Fruit fly (Drosophila melanogaster) whole organism, embryonic: ENCODE data around the gene bi.
A peak's percentile ranks its signal among the peaks of the same experiment; 100 is the strongest.

Source experiments
- Bteb2 ChIP-seq: fragments of 200-800 bp; sonication (Bioruptor generic); optimal IDR thresholded peaks from 2 replicates; lab custom pipeline; 2016; ENCODE audit warnings: missing biosample characterization, missing genetic modification characterization
- CG11085 ChIP-seq: fragments of 200-800 bp; sonication (Bioruptor generic); IDR thresholded peaks from 2 replicates; pipeline ENCODE4 v1.3.6; 2022; ENCODE audit warnings: missing biosample characterization, missing genetic modification characterization
- CG12236 ChIP-seq: fragments of 200-800 bp; sonication (Bioruptor generic); optimal IDR thresholded peaks from 2 replicates; lab custom pipeline; 2016; ENCODE audit warnings: missing biosample characterization, missing genetic modification characterization
- CG13296 ChIP-seq: fragments of 200-800 bp; sonication (Bioruptor generic); optimal IDR thresholded peaks from 3 replicates; lab custom pipeline; 2018; ENCODE audit warnings: missing biosample characterization, mild to moderate bottlenecking, missing genetic modification characterization
- CG13624 ChIP-seq: fragments of 200-800 bp; sonication (Bioruptor generic); optimal IDR thresholded peaks from 2 replicates; lab custom pipeline; 2016; ENCODE audit warnings: missing biosample characterization, missing genetic modification characterization
- CG14050 ChIP-seq: fragments of 200-800 bp; sonication (Bioruptor generic); IDR thresholded peaks from 3 replicates; pipeline ENCODE4 v1.3.6; 2022; ENCODE audit warnings: missing biosample characterization, missing genetic modification characterization
- CG15011 ChIP-seq: fragments of 200-800 bp; sonication (Bioruptor generic); optimal IDR thresholded peaks from 3 replicates; lab custom pipeline; 2018; ENCODE audit warnings: missing biosample characterization, mild to moderate bottlenecking, missing genetic modification characterization
- CG1529 ChIP-seq: fragments of 200-800 bp; sonication (Bioruptor generic); optimal IDR thresholded peaks from 3 replicates; lab custom pipeline; 2018; ENCODE audit warnings: missing biosample characterization, missing genetic modification characterization
- CG17385 ChIP-seq: fragments of 200-800 bp; sonication (Bioruptor generic); optimal IDR thresholded peaks from 3 replicates; lab custom pipeline; 2018; ENCODE audit warnings: missing biosample characterization, mild to moderate bottlenecking, missing genetic modification characterization
- CG17829 ChIP-seq: fragments of 200-800 bp; optimal IDR thresholded peaks from 2 replicates; lab custom pipeline; 2019; ENCODE audit warnings: missing biosample characterization, mild to moderate bottlenecking, missing genetic modification characterization, moderate library complexity
- CG2199 ChIP-seq: fragments of 200-800 bp; sonication (Bioruptor generic); IDR thresholded peaks from 3 replicates; pipeline ENCODE4 v1.3.6; 2022; ENCODE audit warnings: missing biosample characterization, missing genetic modification characterization
- CG34224 ChIP-seq: fragments of 200-800 bp; sonication (Bioruptor generic); IDR thresholded peaks from 3 replicates; pipeline ENCODE4 v1.3.6; 2022; ENCODE audit warnings: missing biosample characterization, missing genetic modification characterization; ENCODE audit not compliant: partially characterized antibody
- CG6791 ChIP-seq: fragments of 200-800 bp; sonication (Bioruptor generic); IDR thresholded peaks from 3 replicates; pipeline ENCODE4 v1.3.6; 2022; ENCODE audit warnings: missing biosample characterization, missing genetic modification characterization; ENCODE audit not compliant: partially characterized antibody
- CG6813 ChIP-seq: fragments of 200-800 bp; sonication (Bioruptor generic); optimal IDR thresholded peaks from 2 replicates; lab custom pipeline; 2017; ENCODE audit warnings: missing biosample characterization, missing genetic modification characterization, mild to moderate bottlenecking, moderate library complexity, missing genetic modification reagents
- CG7963 ChIP-seq: fragments of 200-800 bp; sonication (Bioruptor generic); IDR thresholded peaks from 3 replicates; pipeline ENCODE4 v1.3.6; 2022; ENCODE audit warnings: missing biosample characterization, missing genetic modification characterization; ENCODE audit not compliant: partially characterized antibody
- CG8478 ChIP-seq: fragments of >200 bp; optimal IDR thresholded peaks from 2 replicates; lab custom pipeline; 2018
- CkIIα-i1 ChIP-seq: fragments of 200-800 bp; sonication (Bioruptor generic); IDR thresholded peaks from 2 replicates; pipeline ENCODE4 v1.3.6; 2022; ENCODE audit warnings: missing biosample characterization, missing genetic modification characterization
- CoRest ChIP-seq: fragments of 200-800 bp; sonication (Bioruptor generic); optimal IDR thresholded peaks from 3 replicates; lab custom pipeline; 2018; ENCODE audit warnings: missing biosample characterization, mild to moderate bottlenecking, missing genetic modification characterization, moderate library complexity
- D ChIP-seq, 2 experiments: fragments of 200-800 bp in 1 of 2; fragments of >200 bp in 1 of 2; sonication (Bioruptor generic) in 1 of 2; optimal IDR thresholded peaks; 2 replicates in 1 of 2; 3 replicates in 1 of 2; lab custom pipeline; 2017; ENCODE audit warnings: mild to moderate bottlenecking in 1 of 2, missing biosample characterization in 1 of 2, missing genetic modification characterization in 1 of 2, missing genetic modification reagents in 1 of 2
- H15 ChIP-seq: fragments of 200-800 bp; sonication (Bioruptor generic); IDR thresholded peaks from 3 replicates; pipeline ENCODE4 v1.3.6; 2022; ENCODE audit warnings: missing biosample characterization, missing genetic modification characterization
- Hand ChIP-seq: fragments of 200-800 bp; sonication (Bioruptor generic); optimal IDR thresholded peaks from 2 replicates; lab custom pipeline; 2017; ENCODE audit warnings: mild to moderate bottlenecking, missing biosample characterization, missing genetic modification reagents, missing genetic modification characterization
- HmgZ ChIP-seq: fragments of 200-800 bp; sonication (Bioruptor generic); optimal IDR thresholded peaks from 2 replicates; lab custom pipeline; 2018; ENCODE audit warnings: missing biosample characterization, mild to moderate bottlenecking, missing genetic modification characterization
- Hr39 ChIP-seq: fragments of >200 bp; optimal IDR thresholded peaks from 2 replicates; lab custom pipeline; 2017
- Hr78 ChIP-seq, 2 experiments: fragments of 200-800 bp in 1 of 2; fragments of >200 bp in 1 of 2; sonication (Bioruptor generic) in 1 of 2; optimal IDR thresholded peaks; 2 replicates each; lab custom pipeline; 2017 to 2019; ENCODE audit warnings: missing biosample characterization in 2 of 2, missing genetic modification characterization in 2 of 2, mild to moderate bottlenecking in 1 of 2, moderate library complexity in 1 of 2
- MBD-R2 ChIP-seq: fragments of 200-800 bp; sonication (Bioruptor generic); IDR thresholded peaks from 2 replicates; pipeline ENCODE4 v1.3.6; 2022; ENCODE audit warnings: missing biosample characterization, missing genetic modification characterization
- Ptx1 ChIP-seq: fragments of 200-800 bp; sonication (Bioruptor generic); IDR thresholded peaks from 2 replicates; pipeline ENCODE4 v1.3.6; 2022; ENCODE audit warnings: missing biosample characterization, missing genetic modification characterization
- Sin3A ChIP-seq: fragments of >200 bp; optimal IDR thresholded peaks from 2 replicates; lab custom pipeline; 2018
- Vsx1 ChIP-seq: fragments of 200-800 bp; sonication (Bioruptor generic); optimal IDR thresholded peaks from 2 replicates; lab custom pipeline; 2017; ENCODE audit warnings: missing biosample characterization, mild to moderate bottlenecking, missing genetic modification characterization, missing genetic modification reagents
- amos ChIP-seq: fragments of 200-800 bp; sonication (Bioruptor generic); IDR thresholded peaks from 2 replicates; pipeline ENCODE4 v1.3.6; 2022; ENCODE audit warnings: missing biosample characterization, missing genetic modification characterization; ENCODE audit not compliant: partially characterized antibody
- ato ChIP-seq: fragments of 200-800 bp; sonication (Bioruptor generic); IDR thresholded peaks from 2 replicates; pipeline ENCODE4 v1.3.6; 2022; ENCODE audit warnings: missing biosample characterization, missing genetic modification characterization; ENCODE audit not compliant: partially characterized antibody
- caup ChIP-seq: fragments of 200-800 bp; sonication (Bioruptor generic); optimal IDR thresholded peaks from 3 replicates; lab custom pipeline; 2017; ENCODE audit warnings: missing biosample characterization, mild to moderate bottlenecking, missing genetic modification characterization, moderate library complexity; ENCODE audit not compliant: severe bottlenecking
- cg ChIP-seq: fragments of 200-800 bp; sonication (Bioruptor generic); optimal IDR thresholded peaks from 3 replicates; lab custom pipeline; 2019; ENCODE audit warnings: missing biosample characterization, mild to moderate bottlenecking, missing genetic modification characterization, moderate library complexity
- chinmo ChIP-seq: fragments of 200-800 bp; sonication (Bioruptor generic); IDR thresholded peaks from 4 replicates; pipeline ENCODE4 v1.3.6; 2022; ENCODE audit warnings: missing biosample characterization, missing genetic modification characterization; ENCODE audit not compliant: partially characterized antibody
- dmrt11E ChIP-seq: fragments of 200-800 bp; sonication (Bioruptor generic); optimal IDR thresholded peaks from 3 replicates; lab custom pipeline; 2018; ENCODE audit warnings: missing biosample characterization, mild to moderate bottlenecking, missing genetic modification characterization, moderate library complexity
- esg ChIP-seq: fragments of 200-800 bp; sonication (Bioruptor generic); conservative IDR thresholded peaks from 2 replicates; pipeline ENCODE4 v1.3.6; 2022; ENCODE audit warnings: missing biosample characterization, missing genetic modification characterization
- knrl ChIP-seq: fragments of 200-800 bp; sonication (Bioruptor generic); IDR thresholded peaks from 3 replicates; pipeline ENCODE4 v1.3.6; 2022; ENCODE audit warnings: missing biosample characterization, missing genetic modification characterization; ENCODE audit not compliant: partially characterized antibody
- nom ChIP-seq: fragments of 200-800 bp; sonication (Bioruptor generic); optimal IDR thresholded peaks from 2 replicates; lab custom pipeline; 2017; ENCODE audit warnings: missing biosample characterization, missing genetic modification characterization, mild to moderate bottlenecking, moderate library complexity, missing genetic modification reagents
- phol ChIP-seq: fragments of 200-800 bp; sonication (Bioruptor generic); optimal IDR thresholded peaks from 3 replicates; lab custom pipeline; 2018; ENCODE audit warnings: missing biosample characterization, mild to moderate bottlenecking, missing genetic modification characterization, moderate library complexity
- prd ChIP-seq, 3 experiments: fragments of >200 bp in 2 of 3; fragments of 200-800 bp in 1 of 3; sonication (Bioruptor generic) in 1 of 3; optimal IDR thresholded peaks in 2 of 3; IDR thresholded peaks in 1 of 3; 2 replicates in 2 of 3; 3 replicates in 1 of 3; pipeline versions ENCODE4 v1.3.6 to Lab custom; 2017 to 2022; ENCODE audit warnings: missing biosample characterization in 1 of 3, missing genetic modification characterization in 1 of 3
- sens ChIP-seq: fragments of 200-800 bp; sonication (Bioruptor generic); peaks from one replicate; lab custom pipeline; 2016; ENCODE audit warnings: missing biosample characterization, missing genetic modification characterization
- sna ChIP-seq: fragments of 200-800 bp; sonication (Bioruptor generic); IDR thresholded peaks from 2 replicates; pipeline ENCODE4 v1.3.6; 2022; ENCODE audit warnings: missing biosample characterization, missing genetic modification characterization; ENCODE audit not compliant: partially characterized antibody
- sr ChIP-seq: fragments of 200-800 bp; sonication (Bioruptor generic); IDR thresholded peaks from 3 replicates; pipeline ENCODE4 v1.3.6; 2022; ENCODE audit warnings: missing biosample characterization, missing genetic modification characterization
- trh ChIP-seq: fragments of 200-800 bp; sonication (Bioruptor generic); optimal IDR thresholded peaks from 2 replicates; lab custom pipeline; 2016; ENCODE audit warnings: missing biosample characterization, missing genetic modification characterization
- zen ChIP-seq: fragments of 200-800 bp; sonication (Bioruptor generic); optimal IDR thresholded peaks from 3 replicates; lab custom pipeline; 2018; ENCODE audit warnings: missing biosample characterization, mild to moderate bottlenecking, missing genetic modification characterization, moderate library complexity

bi gene

DNA sequence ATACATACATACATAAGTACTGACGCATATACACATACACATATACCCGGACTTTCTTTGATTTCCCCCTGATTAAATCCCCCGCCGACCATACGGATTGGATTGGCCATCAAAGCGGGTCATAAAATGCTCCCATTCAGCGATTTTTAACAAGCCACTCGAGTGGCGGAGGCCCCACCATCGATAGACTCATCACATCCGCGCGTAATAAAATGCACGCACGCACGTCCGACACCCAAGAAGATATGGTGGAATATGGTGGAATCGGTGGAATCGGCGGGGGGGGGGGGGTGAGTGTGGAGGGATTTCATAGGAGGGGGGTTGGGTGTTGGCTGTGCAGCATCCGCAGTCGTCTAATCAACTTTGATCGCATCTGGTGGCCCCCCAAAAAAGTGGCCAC lies 13.0 kb upstream of the bi start (continued):
- TF ChIP-seq esg (GFP tag; lab: Robert Waterston, UW) (no peak), Bteb2 (GFP tag; lab: Kevin White, UChicago) (no peak), trh (GFP tag; lab: Kevin White, UChicago) (no peak), CG15011 (GFP tag; lab: Kevin White, UChicago) (no peak), CG11085 (GFP tag; lab: Robert Waterston, UW) (no peak), HmgZ (tag; lab: Kevin White, UChicago) (no peak), nom (GFP tag; lab: Kevin White, UChicago) (no peak), MBD-R2 (GFP tag; lab: Robert Waterston, UW) (no peak), CkIIα-i1 (no peak), chinmo (GFP tag; lab: Robert Waterston, UW) (no peak), Vsx1 (GFP tag; lab: Kevin White, UChicago) (peak; percentile 3), CG1529 (no peak), CG17385 (no peak), prd (optimal IDR thresholded peaks at IDR 0.05; lab: Kevin White, UChicago) (no peak), prd (GFP tag; IDR thresholded peaks at IDR 0.05; lab: Robert Waterston, UW) (no peak)

DNA sequence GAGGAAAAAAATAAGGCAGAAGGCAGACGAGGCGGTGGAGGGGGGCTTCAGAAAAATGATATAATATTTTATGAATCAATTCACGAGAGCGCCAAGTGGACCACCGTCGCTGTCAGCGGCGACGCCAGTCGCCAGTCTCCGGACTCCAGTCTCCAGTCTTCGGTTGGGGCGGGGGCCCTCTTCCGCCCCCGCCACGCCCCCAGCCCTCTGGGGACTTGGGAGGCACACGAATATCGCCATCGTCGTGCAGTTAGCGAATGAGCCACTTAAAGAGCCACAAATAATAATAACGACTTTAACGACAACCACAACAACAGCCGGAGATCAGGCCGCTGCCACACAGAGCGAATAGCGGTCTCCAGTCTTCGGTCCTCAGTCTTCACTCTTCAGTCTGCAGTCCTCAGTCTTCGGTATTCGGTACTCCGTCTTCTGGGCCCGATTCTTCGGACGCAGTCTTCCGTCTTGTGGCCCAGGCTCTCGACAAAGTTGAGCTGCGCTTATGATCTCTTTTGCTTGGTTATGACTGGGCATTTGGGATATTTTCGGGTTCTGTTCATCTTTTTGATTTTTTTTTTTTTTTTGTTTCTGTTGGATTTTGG lies 11.0 kb upstream of the bi start:
- TF ChIP-seq Ptx1 (GFP tag; lab: Robert Waterston, UW): no peak
- TF ChIP-seq Hr39 (lab: Kevin White, UChicago): peak; percentile 44
- no peak for TF ChIP-seq caup (GFP tag; lab: Kevin White, UChicago)
- no peak for TF ChIP-seq CG13624 (GFP tag; lab: Kevin White, UChicago)

- TF ChIP-seq sr (GFP tag; lab: Robert Waterston, UW) (peak; percentile 66; the same call in 2 of the 3 replicates), CG8478 (lab: Kevin White, UChicago) (peak; percentile 100), CG34224 (GFP tag; lab: Robert Waterston, UW) (no peak), zen (tag; lab: Kevin White, UChicago) (peak; percentile 6), CG12236 (GFP tag; lab: Kevin White, UChicago) (no peak), CG6791 (GFP tag; lab: Robert Waterston, UW) (peak; percentile 36; the same call in 1 of the 3 replicates), CG7963 (0 out of 3 replicates have a peak, but pooled peaks have one; percentile 28), D (optimal IDR thresholded peaks at IDR 0.05; lab: Kevin White, UChicago) (peak; percentile 52), D (GFP tag; optimal IDR thresholded peaks at IDR 0.05; lab: Kevin White, UChicago) (no peak), CG13296 (GFP tag; lab: Kevin White, UChicago) (no peak), CoRest (tag; lab: Kevin White, UChicago) (peak; percentile 70), CG14050 (no peak), H15 (GFP tag; lab: Robert Waterston, UW) (no peak), Sin3A (lab: Kevin White, UChicago) (no peak), Hand (GFP tag; lab: Kevin White, UChicago) (no peak), cg (GFP tag; lab: Kevin White, UChicago) (peak; percentile 98), phol (tag; lab: Kevin White, UChicago) (peak; percentile 63), sna (GFP tag; lab: Robert Waterston, UW) (0 out of 2 replicates have a peak, but pooled peaks have one; percentile 23), knrl (peak; percentile 52; the same call in 2 of the 3 replicates), CG17829 (tag; lab: Kevin White, UChicago) (peak; percentile 19), amos (GFP tag; lab: Robert Waterston, UW) (peak; percentile 27; the same call in 1 of the 2 replicates), CG2199 (GFP tag; lab: Robert Waterston, UW) (0 out of 3 replicates have a peak, but pooled peaks have one; percentile 32), ato (GFP tag; lab: Robert Waterston, UW) (0 out of 2 replicates have a peak, but pooled peaks have one; percentile 21), sens (GFP tag; lab: Kevin White, UChicago) (peak; percentile 8), dmrt11E (tag; lab: Kevin White, UChicago) (no peak), CG6813 (no peak), Hr78 (GFP tag; optimal IDR thresholded peaks at IDR 0.05; lab: Kevin White, UChicago) (no peak)
These were observed 1.2 kb upstream of the bi start for dm6 chrX:4411405-4411993.
